Worm (Caenorhabditis elegans): ENCODE measurements around the gene ssq-2.

- TF ChIP-seq aly-2 (tag; optimal IDR thresholded peaks at IDR 0.05) (no peak), lsy-2 (tag; optimal IDR thresholded peaks at IDR 0.05) (no peak)
These were observed 6.5 kb downstream of the ssq-2 start, which contains the start of gene pes-1 for ce11 chrIV:5002448-5002847.

Data from whole organism, L2 larva.